Worm (Caenorhabditis elegans) whole organism, L3 larva: Measurements from ENCODE around the gene C44B11.6.

Experiments used
- R02D3.7 ChIP-seq: fragments of 150-350 bp; optimal IDR thresholded peaks from 2 replicates; lab custom pipeline; 2014; ENCODE audit warnings: missing biosample characterization, missing genetic modification characterization
- ZK546.5 ChIP-seq: sonication (generic microtip); optimal IDR thresholded peaks from 2 replicates; lab custom pipeline; 2017; ENCODE audit warnings: missing biosample characterization, missing genetic modification characterization
- ceh-16 ChIP-seq: sonication (generic microtip); optimal IDR thresholded peaks from 2 replicates; lab custom pipeline; 2017; ENCODE audit warnings: missing biosample characterization, missing genetic modification characterization
- ceh-28 ChIP-seq: fragments of 150-350 bp; optimal IDR thresholded peaks from 2 replicates; lab custom pipeline; 2014; ENCODE audit warnings: missing biosample characterization, missing genetic modification reagents, missing genetic modification characterization
- ceh-82 ChIP-seq: fragments of 150-350 bp; optimal IDR thresholded peaks from 2 replicates; lab custom pipeline; 2014; ENCODE audit warnings: missing biosample characterization, missing genetic modification characterization
- egl-27 ChIP-seq: sonication (generic microtip); optimal IDR thresholded peaks from 4 replicates; lab custom pipeline; 2017; ENCODE audit warnings: missing biosample characterization, missing genetic modification reagents, missing genetic modification characterization
- egl-5 ChIP-seq: fragments of 150-350 bp; optimal IDR thresholded peaks from 2 replicates; lab custom pipeline; 2017; ENCODE audit warnings: missing biosample characterization, missing genetic modification reagents, missing genetic modification characterization, inconsistent platforms
- elt-1 ChIP-seq: fragments of 150-350 bp; optimal IDR thresholded peaks from 2 replicates; lab custom pipeline; 2014; ENCODE audit warnings: missing biosample characterization, missing genetic modification characterization
- elt-2 ChIP-seq: sonication (generic microtip); optimal IDR thresholded peaks from 2 replicates; lab custom pipeline; 2016; ENCODE audit warnings: missing genetic modification reagents, mild to moderate bottlenecking, missing genetic modification characterization, missing compliant biosample characterization
- fkh-10 ChIP-seq: sonication (generic microtip); optimal IDR thresholded peaks from 2 replicates; lab custom pipeline; 2017; ENCODE audit warnings: missing biosample characterization, missing genetic modification reagents, missing genetic modification characterization
- fkh-2 ChIP-seq: fragments of 150-350 bp; optimal IDR thresholded peaks from 2 replicates; lab custom pipeline; 2014; ENCODE audit warnings: missing biosample characterization, missing genetic modification reagents, missing genetic modification characterization
- fos-1 ChIP-seq: fragments of 150-350 bp; optimal IDR thresholded peaks from 2 replicates; lab custom pipeline; 2014; ENCODE audit warnings: missing biosample characterization, missing genetic modification characterization
- jun-1 ChIP-seq: fragments of 150-350 bp; optimal IDR thresholded peaks from 2 replicates; lab custom pipeline; 2014; ENCODE audit warnings: missing biosample characterization, missing genetic modification reagents, missing genetic modification characterization
- lin-15B ChIP-seq: fragments of 150-350 bp; optimal IDR thresholded peaks from 2 replicates; lab custom pipeline; 2014; ENCODE audit warnings: missing biosample characterization, missing genetic modification characterization
- lin-39 ChIP-seq: fragments of 150-350 bp; optimal IDR thresholded peaks from 2 replicates; lab custom pipeline; 2018; ENCODE audit warnings: missing biosample characterization, missing genetic modification reagents, missing genetic modification characterization
- lsy-12 ChIP-seq: sonication (generic microtip); optimal IDR thresholded peaks from 2 replicates; lab custom pipeline; 2016; ENCODE audit warnings: mild to moderate bottlenecking, missing genetic modification characterization, missing compliant biosample characterization
- mdl-1 ChIP-seq: fragments of 150-350 bp; optimal IDR thresholded peaks from 2 replicates; lab custom pipeline; 2014; ENCODE audit warnings: missing biosample characterization, missing genetic modification characterization
- nfya-1 ChIP-seq: sonication (generic microtip); optimal IDR thresholded peaks from 2 replicates; lab custom pipeline; 2017; ENCODE audit warnings: missing genetic modification characterization, mild to moderate bottlenecking, missing compliant biosample characterization, antibody characterized with exemption, moderate library complexity; ENCODE audit not compliant: insufficient read depth
- nhr-11 ChIP-seq: fragments of 150-350 bp; optimal IDR thresholded peaks from 2 replicates; lab custom pipeline; 2014; ENCODE audit warnings: missing biosample characterization, missing genetic modification characterization
- nhr-23 ChIP-seq: fragments of 150-350 bp; optimal IDR thresholded peaks from 2 replicates; lab custom pipeline; 2014; ENCODE audit warnings: missing biosample characterization, missing genetic modification reagents, missing genetic modification characterization
- nhr-237 ChIP-seq: fragments of 150-350 bp; optimal IDR thresholded peaks from 2 replicates; lab custom pipeline; 2014; ENCODE audit warnings: missing biosample characterization, missing genetic modification characterization
- nhr-25 ChIP-seq: sonication (generic microtip); optimal IDR thresholded peaks from 2 replicates; lab custom pipeline; 2017; ENCODE audit warnings: missing biosample characterization, missing genetic modification characterization
- nhr-28 ChIP-seq: fragments of 150-350 bp; optimal IDR thresholded peaks from 2 replicates; lab custom pipeline; 2014; ENCODE audit warnings: missing biosample characterization, missing genetic modification characterization
- nhr-43 ChIP-seq: sonication (generic microtip); optimal IDR thresholded peaks from 2 replicates; lab custom pipeline; 2016; ENCODE audit warnings: mild to moderate bottlenecking, missing genetic modification characterization, missing compliant biosample characterization; ENCODE audit not compliant: poor library complexity, severe bottlenecking
- nhr-67 ChIP-seq: fragments of 150-350 bp; optimal IDR thresholded peaks from 2 replicates; lab custom pipeline; 2014; ENCODE audit warnings: missing biosample characterization, missing genetic modification characterization
- nhr-76 ChIP-seq: fragments of 150-350 bp; sonication (generic microtip); optimal IDR thresholded peaks from 5 replicates; lab custom pipeline; 2014; ENCODE audit warnings: missing biosample characterization, missing genetic modification characterization
- nhr-77 ChIP-seq: fragments of 150-350 bp; optimal IDR thresholded peaks from 2 replicates; lab custom pipeline; 2014; ENCODE audit warnings: missing biosample characterization, missing genetic modification characterization
- pha-4 ChIP-seq: fragments of 150-350 bp; optimal IDR thresholded peaks from 2 replicates; lab custom pipeline; 2014; ENCODE audit warnings: missing biosample characterization, missing genetic modification reagents, missing genetic modification characterization
- pqm-1 ChIP-seq: fragments of 150-350 bp; optimal IDR thresholded peaks from 2 replicates; lab custom pipeline; 2017; ENCODE audit warnings: missing biosample characterization, missing genetic modification characterization, inconsistent platforms
- sea-2 ChIP-seq: fragments of 150-350 bp; sonication (generic microtip); optimal IDR thresholded peaks from 4 replicates; lab custom pipeline; 2014; ENCODE audit warnings: missing biosample characterization, missing genetic modification reagents, missing genetic modification characterization
- snpc-4 ChIP-seq: fragments of 150-350 bp; optimal IDR thresholded peaks from 2 replicates; lab custom pipeline; 2014; ENCODE audit warnings: missing biosample characterization, missing genetic modification characterization
- unc-39 ChIP-seq: sonication (generic microtip); optimal IDR thresholded peaks from 4 replicates; lab custom pipeline; 2017; ENCODE audit warnings: missing biosample characterization, missing genetic modification characterization
- ztf-11 ChIP-seq: fragments of 150-350 bp; optimal IDR thresholded peaks from 2 replicates; lab custom pipeline; 2014; ENCODE audit warnings: missing biosample characterization, missing genetic modification characterization

The C44B11.6 gene

ce11 chrIII:3176775-3177174, 23.8 kb downstream of the C44B11.6 start:
- TF ChIP-seq nhr-25 (tag; lab: Kevin White, UChicago) (no peak), pqm-1 (tag; lab: Kevin White, UChicago) (no peak)

DNA sequence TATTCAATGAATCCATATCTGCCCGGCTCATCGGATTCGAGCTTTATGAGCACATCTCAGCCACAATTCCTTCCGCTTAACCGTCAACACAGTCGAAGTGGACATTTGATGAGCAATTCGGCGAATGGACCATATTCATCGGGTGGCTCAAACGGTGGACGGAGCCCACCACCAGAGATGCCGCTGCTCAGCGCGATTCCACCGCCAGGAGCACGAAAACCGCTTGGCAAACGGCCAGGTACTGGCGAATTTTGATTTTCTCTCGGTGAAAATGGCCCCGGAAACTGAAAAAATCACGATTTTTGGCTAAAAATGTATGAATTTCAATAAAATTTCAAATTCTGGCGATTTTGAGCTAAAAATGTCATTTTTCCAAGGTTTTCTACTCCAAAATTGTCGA, 26.9 kb downstream of the C44B11.6 start:
- TF ChIP-seq snpc-4 (no peak), fos-1 (tag; lab: Kevin White, UChicago) (no peak), jun-1 (no peak), lin-39 (tag; lab: Kevin White, UChicago) (no peak), pha-4 (tag; lab: Kevin White, UChicago) (no peak), nhr-23 (tag; lab: Kevin White, UChicago) (no peak), elt-2 (tag; lab: Kevin White, UChicago) (no peak)
- TF ChIP-seq, all 47 proteins: peak for 0

DNA sequence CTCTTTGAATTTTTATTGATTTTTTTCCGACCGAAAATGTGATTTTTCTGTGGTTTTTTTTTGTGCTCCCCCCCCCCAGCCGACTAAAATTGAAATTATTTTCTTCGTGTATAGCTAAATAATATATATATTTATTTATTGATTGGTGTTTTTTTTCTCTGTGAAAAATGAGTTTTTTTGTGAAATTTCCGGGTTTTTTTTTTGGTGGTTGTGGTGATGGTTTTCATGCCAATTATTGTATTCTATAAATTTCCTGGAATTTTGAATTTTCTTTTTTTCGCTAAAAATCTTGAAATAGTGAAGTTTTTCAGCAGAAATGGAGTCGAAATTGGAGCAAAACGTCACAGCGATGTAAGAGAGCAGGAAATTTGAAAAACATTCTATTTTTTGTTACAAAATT, 30.4 kb downstream of the C44B11.6 start, which contains the start of gene lmtr-5:
Gene lmtr-5 (plus strand): TSS at position 301 of the 400 bp plus-strand sequence.
- no peak for TF ChIP-seq egl-5
- no peak for TF ChIP-seq ZK546.5 (tag; lab: Kevin White, UChicago)
- TF ChIP-seq lsy-12 (tag; lab: Kevin White, UChicago) = no peak
- no peak for TF ChIP-seq ztf-11 (tag; lab: Kevin White, UChicago)
- TF ChIP-seq nhr-43 (tag; lab: Kevin White, UChicago) = no peak
- no peak for TF ChIP-seq nhr-25 (tag; lab: Kevin White, UChicago)
- TF ChIP-seq lin-39 (tag; lab: Kevin White, UChicago) = no peak
- no peak for TF ChIP-seq ceh-16
- no peak for TF ChIP-seq mdl-1 (tag; lab: Kevin White, UChicago)
- no peak for TF ChIP-seq ceh-28 (tag; lab: Kevin White, UChicago)

DNA sequence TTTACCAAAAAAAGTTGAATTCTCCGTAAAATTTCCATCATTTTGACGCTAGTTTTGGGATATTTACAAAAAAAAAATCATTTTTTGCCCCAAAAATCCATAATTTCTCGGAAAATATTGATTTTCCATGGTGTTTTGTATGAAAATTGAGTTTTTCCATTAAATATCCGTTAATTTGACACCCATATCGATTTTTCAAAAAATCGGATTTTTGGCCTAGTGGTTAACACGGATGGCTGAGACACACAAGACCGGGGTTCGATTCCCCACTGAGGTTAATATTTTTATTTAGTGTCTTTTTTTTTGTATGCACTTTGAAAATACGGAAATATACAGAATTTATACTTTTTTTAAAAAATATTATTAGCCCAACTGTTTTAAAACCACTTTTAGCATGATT, 32.3 kb downstream of the C44B11.6 start:
- TF ChIP-seq nhr-76 (tag; lab: Kevin White, UChicago) (no peak), R02D3.7 (no peak), lsy-12 (tag; lab: Kevin White, UChicago) (no peak), nhr-23 (tag; lab: Kevin White, UChicago) (no peak), nhr-77 (tag; lab: Kevin White, UChicago) (no peak), elt-1 (no peak), mdl-1 (tag; lab: Kevin White, UChicago) (no peak), lin-15B (tag; lab: Kevin White, UChicago) (no peak), egl-5 (no peak), egl-27 (tag; lab: Kevin White, UChicago) (no peak), elt-2 (tag; lab: Kevin White, UChicago) (no peak), nhr-237 (tag; lab: Kevin White, UChicago) (no peak), fos-1 (tag; lab: Kevin White, UChicago) (no peak), ceh-16 (no peak), nhr-67 (tag; lab: Kevin White, UChicago) (no peak)

DNA sequence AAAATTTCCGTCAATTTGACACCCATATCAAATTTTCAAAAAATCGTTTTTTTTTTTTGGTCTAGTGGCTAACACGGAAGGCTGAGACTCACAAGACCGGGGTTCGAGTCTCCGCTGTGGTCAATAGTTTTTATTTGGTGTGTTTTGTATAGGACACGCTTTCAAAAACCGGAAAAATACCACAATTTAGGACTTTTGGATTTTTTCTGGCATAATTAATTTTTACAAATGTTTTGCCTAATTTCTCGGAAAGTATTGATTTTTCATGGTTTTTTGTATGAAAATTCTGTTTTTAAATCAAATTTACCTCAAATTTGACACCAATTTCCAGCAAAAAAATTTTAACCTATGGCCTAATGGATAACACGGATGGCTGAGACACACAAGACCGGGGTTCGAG, 33.0 kb downstream of the C44B11.6 start, which contains the start of gene mks-1:
Gene mks-1 (plus strand): TSS at position 301 of the 400 bp plus-strand sequence.
- TF ChIP-seq nhr-43 (tag; lab: Kevin White, UChicago) (no peak), fkh-2 (tag; lab: Kevin White, UChicago) (no peak), ceh-16 (no peak), ceh-82 (tag; lab: Kevin White, UChicago) (no peak), nhr-28 (tag; lab: Kevin White, UChicago) (no peak), nhr-11 (tag; lab: Kevin White, UChicago) (no peak), snpc-4 (no peak), nhr-67 (tag; lab: Kevin White, UChicago) (no peak), unc-39 (tag; lab: Kevin White, UChicago) (no peak), nhr-76 (tag; lab: Kevin White, UChicago) (no peak), nfya-1 (tag; lab: Kevin White, UChicago) (no peak), fkh-10 (no peak), ceh-28 (tag; lab: Kevin White, UChicago) (no peak)

ce11 chrIII:3188564-3188963, 35.6 kb downstream of the C44B11.6 start:
- TF ChIP-seq nhr-77 (tag; lab: Kevin White, UChicago) (no peak), ztf-11 (tag; lab: Kevin White, UChicago) (no peak), fkh-10 (no peak), nhr-23 (tag; lab: Kevin White, UChicago) (no peak), elt-1 (no peak), sea-2 (GFP tag; lab: Kevin White, UChicago) (no peak), lin-39 (tag; lab: Kevin White, UChicago) (no peak), fkh-2 (tag; lab: Kevin White, UChicago) (no peak), ceh-82 (tag; lab: Kevin White, UChicago) (no peak)
